Worm (Caenorhabditis elegans) whole organism, midembryonic: ENCODE data around the gene spot-1.

Source experiments
- klf-2 ChIP-seq: fragments of 200-800 bp; sonication (Bioruptor generic); conservative IDR thresholded peaks from 2 replicates; pipeline ENCODE4 v1.3.6; 2022; ENCODE audit warnings: missing genetic modification reagents, missing genetic modification characterization, missing compliant biosample characterization
- ref-1 ChIP-seq: fragments of 200-800 bp; sonication (Bioruptor generic); conservative IDR thresholded peaks from 2 replicates; pipeline ENCODE4 v1.3.6; 2022; ENCODE audit warnings: missing genetic modification reagents, missing genetic modification characterization, missing compliant biosample characterization
- ztf-23 ChIP-seq: fragments of 200-800 bp; sonication (Bioruptor generic); IDR thresholded peaks from 2 replicates; pipeline ENCODE4 v1.3.6; 2022; ENCODE audit warnings: missing genetic modification reagents, missing genetic modification characterization, missing compliant biosample characterization
- ztf-29 ChIP-seq: fragments of 200-800 bp; sonication (Bioruptor generic); IDR thresholded peaks from 2 replicates; pipeline ENCODE4 v1.3.6; 2022; ENCODE audit warnings: missing genetic modification reagents, missing genetic modification characterization, missing compliant biosample characterization

DNA sequence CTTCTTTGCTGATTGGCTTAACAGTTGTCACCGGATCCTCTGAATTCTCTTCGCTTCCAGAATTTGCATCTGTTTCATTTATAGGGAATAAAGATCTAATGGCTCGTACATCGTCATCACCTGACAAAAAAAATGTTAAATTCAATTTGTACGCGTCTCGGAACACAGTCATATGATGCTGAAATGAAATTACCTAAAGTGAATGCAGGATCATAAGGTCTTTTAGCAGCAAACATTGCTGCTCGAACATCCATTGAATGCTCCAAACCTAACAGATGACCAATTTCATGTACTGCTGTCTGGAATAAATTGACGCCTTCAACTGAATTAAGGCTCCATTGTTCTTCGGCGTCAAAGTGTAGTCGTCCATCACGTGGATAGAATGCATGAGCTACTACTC, 30.7 kb downstream of the spot-1 start:
- TF ChIP-seq ztf-29 (no peak), ztf-23 (GFP tag; lab: Robert Waterston, UW) (no peak), ref-1 (GFP tag; lab: Robert Waterston, UW) (no peak), klf-2 (no peak)
